Fruit fly (Drosophila melanogaster) whole organism, embryonic: ENCODE measurements around the gene Dsp1.

Experiments used
- BEAF-32 ChIP-seq: fragments of 200-800 bp; sonication (Bioruptor generic); optimal IDR thresholded peaks from 3 replicates; lab custom pipeline; 2017; ENCODE audit warnings: missing biosample characterization, missing genetic modification characterization, mild to moderate bottlenecking, moderate library complexity, missing genetic modification reagents
- Bteb2 ChIP-seq: fragments of 200-800 bp; sonication (Bioruptor generic); optimal IDR thresholded peaks from 2 replicates; lab custom pipeline; 2016; ENCODE audit warnings: missing biosample characterization, missing genetic modification characterization
- CG10431 ChIP-seq: fragments of 200-800 bp; sonication (Bioruptor generic); optimal IDR thresholded peaks from 3 replicates; lab custom pipeline; 2018; ENCODE audit warnings: missing biosample characterization, mild to moderate bottlenecking, missing genetic modification characterization
- CG1233 ChIP-seq: fragments of 200-800 bp; sonication (Bioruptor generic); optimal IDR thresholded peaks from 4 replicates; lab custom pipeline; 2018; ENCODE audit warnings: missing biosample characterization, mild to moderate bottlenecking, missing genetic modification characterization
- CG13287 ChIP-seq: fragments of 200-800 bp; sonication (Bioruptor generic); IDR thresholded peaks from 2 replicates; pipeline ENCODE4 v1.3.6; 2022; ENCODE audit warnings: missing biosample characterization, missing genetic modification characterization; ENCODE audit not compliant: partially characterized antibody
- CG16863 ChIP-seq: fragments of 200-800 bp; sonication (Bioruptor generic); optimal IDR thresholded peaks from 3 replicates; lab custom pipeline; 2016; ENCODE audit warnings: missing biosample characterization, missing genetic modification characterization
- CG18011 ChIP-seq: fragments of 200-800 bp; sonication (Bioruptor generic); optimal IDR thresholded peaks from 2 replicates; lab custom pipeline; 2017; ENCODE audit warnings: missing biosample characterization, missing genetic modification characterization, mild to moderate bottlenecking, moderate library complexity, missing genotype
- CG2120 ChIP-seq: fragments of 200-800 bp; sonication (Bioruptor generic); optimal IDR thresholded peaks from 3 replicates; lab custom pipeline; 2016; ENCODE audit warnings: missing biosample characterization, missing genetic modification characterization
- CG2875 ChIP-seq: fragments of 200-800 bp; sonication (Bioruptor generic); optimal IDR thresholded peaks from 2 replicates; lab custom pipeline; 2017; ENCODE audit warnings: missing biosample characterization, mild to moderate bottlenecking, missing genetic modification characterization, missing genetic modification reagents
- CG30403 ChIP-seq: fragments of 200-800 bp; sonication (Bioruptor generic); optimal IDR thresholded peaks from 3 replicates; lab custom pipeline; 2016; ENCODE audit warnings: missing biosample characterization, missing genetic modification characterization
- CG3838 ChIP-seq: fragments of 200-800 bp; sonication (Bioruptor generic); optimal IDR thresholded peaks from 3 replicates; lab custom pipeline; 2016; ENCODE audit warnings: missing biosample characterization, missing genetic modification characterization
- CG4404 ChIP-seq: fragments of 200-800 bp; sonication (Bioruptor generic); IDR thresholded peaks from 2 replicates; pipeline ENCODE4 v1.3.6; 2022; ENCODE audit warnings: missing biosample characterization, missing genetic modification characterization
- CG4617 ChIP-seq: fragments of 200-800 bp; sonication (Bioruptor generic); optimal IDR thresholded peaks from 3 replicates; lab custom pipeline; 2016; ENCODE audit warnings: missing biosample characterization, missing genetic modification characterization, borderline replicate concordance
- CG5953 ChIP-seq: fragments of 200-800 bp; sonication (Bioruptor generic); IDR thresholded peaks from 2 replicates; pipeline ENCODE4 v1.3.6; 2022; ENCODE audit warnings: missing biosample characterization, missing genetic modification characterization
- CG7786 ChIP-seq: fragments of 200-800 bp; sonication (Bioruptor generic); optimal IDR thresholded peaks from 2 replicates; lab custom pipeline; 2016; ENCODE audit warnings: missing biosample characterization, missing genetic modification characterization
- CG8924 ChIP-seq: fragments of 200-800 bp; optimal IDR thresholded peaks from 3 replicates; lab custom pipeline; 2019; ENCODE audit warnings: missing biosample characterization, mild to moderate bottlenecking, missing genetic modification characterization, moderate library complexity
- Dbx ChIP-seq: fragments of 200-800 bp; sonication (Bioruptor generic); IDR thresholded peaks from 3 replicates; pipeline ENCODE4 v1.3.6; 2022; ENCODE audit warnings: missing biosample characterization, missing genetic modification characterization
- Dp ChIP-seq: fragments of 200-800 bp; sonication (Bioruptor generic); optimal IDR thresholded peaks from 2 replicates; lab custom pipeline; 2018; ENCODE audit warnings: missing biosample characterization, mild to moderate bottlenecking, missing genetic modification characterization, moderate library complexity
- E2f2 ChIP-seq: fragments of 200-800 bp; sonication (Bioruptor generic); IDR thresholded peaks from 2 replicates; pipeline ENCODE4 v1.3.6; 2022; ENCODE audit warnings: missing biosample characterization, missing genetic modification characterization
- Hand ChIP-seq: fragments of 200-800 bp; sonication (Bioruptor generic); optimal IDR thresholded peaks from 2 replicates; lab custom pipeline; 2017; ENCODE audit warnings: mild to moderate bottlenecking, missing biosample characterization, missing genetic modification reagents, missing genetic modification characterization
- Hr51 ChIP-seq, 2 experiments: fragments of 200-800 bp; sonication (Bioruptor generic); optimal IDR thresholded peaks; 2 replicates in 1 of 2; 3 replicates in 1 of 2; lab custom pipeline; 2016 to 2018; ENCODE audit warnings: missing biosample characterization in 2 of 2, missing genetic modification characterization in 2 of 2, mild to moderate bottlenecking in 1 of 2, moderate library complexity in 1 of 2
- Hr78 ChIP-seq, 2 experiments: fragments of 200-800 bp in 1 of 2; fragments of >200 bp in 1 of 2; sonication (Bioruptor generic) in 1 of 2; optimal IDR thresholded peaks; 2 replicates each; lab custom pipeline; 2017 to 2019; ENCODE audit warnings: missing biosample characterization in 2 of 2, missing genetic modification characterization in 2 of 2, mild to moderate bottlenecking in 1 of 2, moderate library complexity in 1 of 2
- MESR4 ChIP-seq: fragments of 200-800 bp; sonication (Bioruptor generic); optimal IDR thresholded peaks from 2 replicates; lab custom pipeline; 2018; ENCODE audit warnings: missing biosample characterization, mild to moderate bottlenecking, missing genetic modification characterization, moderate library complexity
- Max ChIP-seq: fragments of 200-800 bp; sonication (Bioruptor generic); optimal IDR thresholded peaks from 2 replicates; lab custom pipeline; 2016; ENCODE audit warnings: missing biosample characterization, mild to moderate bottlenecking, missing genetic modification characterization
- Oaz ChIP-seq: fragments of 200-800 bp; sonication (Bioruptor generic); IDR thresholded peaks from 2 replicates; pipeline ENCODE4 v1.3.6; 2022; ENCODE audit warnings: missing biosample characterization, missing genetic modification characterization
- Ravus ChIP-seq: fragments of 200-800 bp; sonication (Bioruptor generic); IDR thresholded peaks from 2 replicates; pipeline ENCODE4 v1.3.6; 2022; ENCODE audit warnings: missing biosample characterization, missing genetic modification characterization
- Side ChIP-seq: fragments of 200-800 bp; sonication (Bioruptor generic); optimal IDR thresholded peaks from 2 replicates; lab custom pipeline; 2016; ENCODE audit warnings: missing biosample characterization, missing genetic modification characterization
- Sry-δ ChIP-seq: fragments of 200-800 bp; sonication (Bioruptor generic); optimal IDR thresholded peaks from 2 replicates; lab custom pipeline; 2016; ENCODE audit warnings: missing biosample characterization, missing genetic modification characterization
- Xrp1 ChIP-seq: fragments of 200-800 bp; sonication (Bioruptor generic); IDR thresholded peaks from 2 replicates; pipeline ENCODE4 v1.3.6; 2022; ENCODE audit warnings: missing biosample characterization, missing genetic modification characterization
- amos ChIP-seq: fragments of 200-800 bp; sonication (Bioruptor generic); IDR thresholded peaks from 2 replicates; pipeline ENCODE4 v1.3.6; 2022; ENCODE audit warnings: missing biosample characterization, missing genetic modification characterization; ENCODE audit not compliant: partially characterized antibody
- ara ChIP-seq: fragments of 200-800 bp; sonication (Bioruptor generic); IDR thresholded peaks from 2 replicates; pipeline ENCODE4 v1.3.6; 2022; ENCODE audit warnings: missing biosample characterization, missing genetic modification characterization
- danr ChIP-seq: fragments of 200-800 bp; sonication (Bioruptor generic); IDR thresholded peaks from 2 replicates; pipeline ENCODE4 v1.3.6; 2022; ENCODE audit warnings: missing biosample characterization, missing genetic modification characterization
- dmrt11E ChIP-seq: fragments of 200-800 bp; sonication (Bioruptor generic); optimal IDR thresholded peaks from 3 replicates; lab custom pipeline; 2018; ENCODE audit warnings: missing biosample characterization, mild to moderate bottlenecking, missing genetic modification characterization, moderate library complexity
- grau ChIP-seq: fragments of 200-800 bp; optimal IDR thresholded peaks from 3 replicates; lab custom pipeline; 2019; ENCODE audit warnings: missing biosample characterization, mild to moderate bottlenecking, missing genetic modification characterization, moderate library complexity
- ind ChIP-seq: fragments of 200-800 bp; sonication (Bioruptor generic); optimal IDR thresholded peaks from 3 replicates; lab custom pipeline; 2016; ENCODE audit warnings: missing biosample characterization, missing genetic modification characterization
- jumu ChIP-seq: fragments of 200-800 bp; sonication (Bioruptor generic); optimal IDR thresholded peaks from 3 replicates; lab custom pipeline; 2016; ENCODE audit warnings: missing biosample characterization, missing genetic modification characterization
- mam ChIP-seq: fragments of 200-800 bp; sonication (Bioruptor generic); optimal IDR thresholded peaks from 3 replicates; lab custom pipeline; 2016; ENCODE audit warnings: missing biosample characterization, missing genetic modification characterization
- nom ChIP-seq: fragments of 200-800 bp; sonication (Bioruptor generic); optimal IDR thresholded peaks from 2 replicates; lab custom pipeline; 2017; ENCODE audit warnings: missing biosample characterization, missing genetic modification characterization, mild to moderate bottlenecking, moderate library complexity, missing genetic modification reagents
- pb ChIP-seq: fragments of 200-800 bp; sonication (Bioruptor generic); optimal IDR thresholded peaks from 3 replicates; lab custom pipeline; 2016; ENCODE audit warnings: missing biosample characterization, missing genetic modification characterization
- pnt ChIP-seq: fragments of 200-800 bp; sonication (Bioruptor generic); optimal IDR thresholded peaks from 3 replicates; lab custom pipeline; 2016; ENCODE audit warnings: missing biosample characterization, missing genetic modification characterization
- schlank ChIP-seq: fragments of 200-800 bp; sonication (Bioruptor generic); optimal IDR thresholded peaks from 2 replicates; lab custom pipeline; 2018; ENCODE audit warnings: missing biosample characterization, mild to moderate bottlenecking, missing genetic modification characterization
- sim ChIP-seq: fragments of 200-800 bp; sonication (Bioruptor generic); IDR thresholded peaks from 2 replicates; pipeline ENCODE4 v1.3.6; 2022; ENCODE audit warnings: missing biosample characterization, missing genetic modification characterization
- sima ChIP-seq: fragments of 200-800 bp; sonication (Bioruptor generic); optimal IDR thresholded peaks from 2 replicates; lab custom pipeline; 2016; ENCODE audit warnings: missing biosample characterization, missing genetic modification characterization
- slp2 ChIP-seq: fragments of 200-800 bp; sonication (Bioruptor generic); optimal IDR thresholded peaks from 2 replicates; lab custom pipeline; 2016; ENCODE audit warnings: missing biosample characterization, missing genetic modification characterization
- sna ChIP-seq: fragments of 200-800 bp; sonication (Bioruptor generic); IDR thresholded peaks from 2 replicates; pipeline ENCODE4 v1.3.6; 2022; ENCODE audit warnings: missing biosample characterization, missing genetic modification characterization; ENCODE audit not compliant: partially characterized antibody
- tio ChIP-seq: fragments of 200-800 bp; sonication (Bioruptor generic); optimal IDR thresholded peaks from 2 replicates; lab custom pipeline; 2017; ENCODE audit warnings: missing biosample characterization, missing genetic modification characterization, inconsistent platforms
- toy ChIP-seq: fragments of 200-800 bp; sonication (Bioruptor generic); IDR thresholded peaks from 2 replicates; pipeline ENCODE4 v1.3.6; 2022; ENCODE audit warnings: missing biosample characterization, missing genetic modification characterization
- wdn ChIP-seq: fragments of 200-800 bp; sonication (Bioruptor generic); IDR thresholded peaks from 2 replicates; pipeline ENCODE4 v1.3.6; 2022; ENCODE audit warnings: missing biosample characterization, missing genetic modification characterization
- z ChIP-seq: fragments of 200-800 bp; sonication (Bioruptor generic); IDR thresholded peaks from 3 replicates; pipeline ENCODE4 v1.3.6; 2022; ENCODE audit warnings: missing biosample characterization, missing genetic modification characterization

Dsp1 gene

DNA sequence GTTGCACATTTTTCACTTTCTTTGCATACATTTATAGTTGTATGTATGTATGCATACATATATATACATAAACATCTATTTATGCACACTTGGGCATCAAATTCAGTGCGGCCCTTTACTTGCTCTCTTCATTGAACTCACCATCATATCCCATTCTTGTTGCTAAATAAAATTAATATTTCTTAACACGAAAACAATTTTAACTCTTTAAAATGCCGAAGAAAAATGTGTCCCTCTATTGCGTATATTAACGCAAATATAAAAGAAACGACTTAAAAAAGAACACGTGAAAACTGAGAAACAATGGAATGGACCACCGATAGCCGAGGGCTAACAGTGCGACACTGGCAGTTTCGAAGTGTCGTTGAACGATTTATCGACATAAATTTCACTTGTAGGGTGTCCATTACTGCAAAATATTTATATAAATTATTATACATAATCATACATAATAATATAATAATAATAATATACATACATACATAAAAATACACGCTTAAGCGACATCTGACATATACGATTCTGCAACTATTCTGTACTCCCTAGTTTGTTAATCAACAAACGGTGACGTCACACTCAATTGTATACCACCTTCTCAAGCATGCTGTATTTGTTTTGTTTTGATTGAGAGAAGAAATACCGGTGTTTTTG is 25.4 kb downstream of the Dsp1 start, which contains the start of the genes U2af50 and PIG-Q (continued):
- TF ChIP-seq dmrt11E (tag; lab: Kevin White, UChicago) (peak; percentile 95), BEAF-32 (GFP tag; lab: Kevin White, UChicago) (peak; percentile 63), Dp (GFP tag; lab: Kevin White, UChicago) (peak; percentile 17), CG4617 (GFP tag; lab: Kevin White, UChicago) (peak; percentile 62), sima (no peak), CG2875 (GFP tag; lab: Kevin White, UChicago) (peak; percentile 85), Side (GFP tag; lab: Kevin White, UChicago) (peak; percentile 23), CG4404 (GFP tag; lab: Robert Waterston, UW) (peak; percentile 86), ara (no peak; the same call in 1 of the 2 replicates), grau (peak; percentile 95), CG16863 (GFP tag; lab: Kevin White, UChicago) (peak; percentile 33), jumu (GFP tag; lab: Kevin White, UChicago) (peak; percentile 32), Xrp1 (GFP tag; lab: Robert Waterston, UW) (peak; percentile 95), mam (GFP tag; lab: Kevin White, UChicago) (peak; percentile 77), slp2 (GFP tag; lab: Kevin White, UChicago) (peak; percentile 47), CG8924 (peak; percentile 95), CG7786 (GFP tag; lab: Kevin White, UChicago) (peak; percentile 65), z (no peak), toy (GFP tag; lab: Robert Waterston, UW) (peak; percentile 79; the same call in 1 of the 2 replicates), CG2120 (GFP tag; lab: Kevin White, UChicago) (peak; percentile 79), Hr78 (GFP tag; optimal IDR thresholded peaks at IDR 0.05; lab: Kevin White, UChicago) (no peak), CG5953 (GFP tag; lab: Robert Waterston, UW) (peak; percentile 68), E2f2 (GFP tag; lab: Robert Waterston, UW) (peak; percentile 71), Oaz (GFP tag; lab: Robert Waterston, UW) (no peak; the same call in 1 of the 2 replicates)

DNA sequence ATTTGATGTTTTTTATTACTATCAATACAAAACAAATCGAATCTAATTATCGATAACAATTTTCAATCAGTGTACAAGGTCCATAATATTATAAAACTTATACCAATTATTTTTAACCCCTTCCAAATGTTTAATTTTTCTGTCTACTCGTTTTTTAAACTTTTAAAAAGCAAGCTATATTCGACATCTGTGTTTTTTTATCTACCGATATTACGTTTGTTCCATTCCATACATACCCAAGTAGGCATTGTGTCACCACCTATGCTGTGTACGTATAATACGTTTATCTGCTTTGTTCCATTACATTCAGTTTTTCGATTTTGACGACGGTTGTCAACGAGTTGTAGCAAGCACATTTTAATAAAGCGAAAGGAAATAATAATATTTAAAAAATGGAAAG is 27.9 kb downstream of the Dsp1 start, which contains the start of gene nonA:
nonA (plus strand) TSS at position 264 of the 400 bp plus-strand sequence.
- TF ChIP-seq Sry-δ (GFP tag; lab: Kevin White, UChicago) (peak; percentile 51), Bteb2 (GFP tag; lab: Kevin White, UChicago) (no peak), CG16863 (GFP tag; lab: Kevin White, UChicago) (no peak), MESR4 (GFP tag; lab: Kevin White, UChicago) (peak; percentile 58), pnt (GFP tag; lab: Kevin White, UChicago) (no peak), CG3838 (no peak), Ravus (GFP tag; lab: Robert Waterston, UW) (no peak), CG10431 (peak; percentile 12), amos (GFP tag; lab: Robert Waterston, UW) (peak; percentile 15; the same call in 1 of the 2 replicates), wdn (no peak), CG13287 (GFP tag; lab: Robert Waterston, UW) (0 out of 2 replicates have a peak, but pooled peaks have one; percentile 17), BEAF-32 (GFP tag; lab: Kevin White, UChicago) (peak; percentile 54), CG30403 (GFP tag; lab: Kevin White, UChicago) (no peak), tio (GFP tag; lab: Kevin White, UChicago) (no peak), schlank (tag; lab: Kevin White, UChicago) (no peak), Dbx (GFP tag; lab: Robert Waterston, UW) (no peak), Max (GFP tag; lab: Kevin White, UChicago) (no peak), sna (no peak), Hand (GFP tag; lab: Kevin White, UChicago) (no peak), nom (peak; percentile 46), sim (GFP tag; lab: Robert Waterston, UW) (no peak), ind (no peak), Hr51 (GFP tag; optimal IDR thresholded peaks at IDR 0.05; lab: Kevin White, UChicago) (no peak), danr (no peak), CG18011 (no peak), pb (no peak), CG1233 (GFP tag; lab: Kevin White, UChicago) (no peak)
